Fruit fly (Drosophila melanogaster): ENCODE data around the gene CG43208.

dm6 chr3R:13333031-13333430 lies 29.8 kb downstream of the CG43208 start:
- TF ChIP-seq CG12605 (GFP tag; IDR thresholded peaks at IDR 0.05) = no peak
- no peak for TF ChIP-seq EcR (GFP tag; optimal IDR thresholded peaks at IDR 0.05)
- TF ChIP-seq CG32121 (GFP tag; IDR thresholded peaks at IDR 0.05) = no peak
- no peak for TF ChIP-seq CG8301 (tag; optimal IDR thresholded peaks at IDR 0.05)
- no peak for TF ChIP-seq rn (GFP tag; IDR thresholded peaks at IDR 0.05)
- TF ChIP-seq CG14655 (GFP tag; optimal IDR thresholded peaks at IDR 0.05) = no peak
- no peak for TF ChIP-seq D1 (tag; optimal IDR thresholded peaks at IDR 0.05)
- no peak for TF ChIP-seq gl (tag; optimal IDR thresholded peaks at IDR 0.05)
- TF ChIP-seq CG15710 (tag; optimal IDR thresholded peaks at IDR 0.05) = no peak
- no peak for TF ChIP-seq CG13204 (GFP tag; optimal IDR thresholded peaks at IDR 0.05)
- no peak for TF ChIP-seq CG8159 (tag; optimal IDR thresholded peaks at IDR 0.05)
- no peak for TF ChIP-seq CG10348 (GFP tag; IDR thresholded peaks at IDR 0.05)
- no peak for TF ChIP-seq CG34367 (tag; optimal IDR thresholded peaks at IDR 0.05)

All from whole organism, pupa.